Worm (Caenorhabditis elegans): ENCODE results near the gene aqp-2.

Gene aqp-2

DNA sequence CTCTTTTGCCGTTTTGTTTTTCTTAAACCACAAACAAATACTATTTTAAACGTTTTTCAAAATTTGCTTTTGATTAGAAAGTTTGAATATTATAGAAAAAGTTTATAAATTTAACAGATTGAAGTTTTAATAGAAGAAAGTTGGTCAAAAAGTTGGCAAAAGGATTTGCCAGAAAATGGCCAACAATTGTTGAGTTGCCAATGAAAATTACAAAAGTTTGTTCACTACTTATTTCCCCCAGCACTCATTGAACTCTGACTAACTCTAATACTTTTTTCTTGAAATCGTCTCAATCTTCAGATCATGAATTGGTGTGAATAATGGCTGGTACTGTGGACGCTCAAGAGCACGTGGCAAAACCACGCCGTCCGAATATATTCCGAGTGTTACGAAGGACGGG lies 51.7 kb downstream of the aqp-2 start, which contains the start of gene ZK1067.4:
ZK1067.4 (plus strand) TSS at position 301 of the 400 bp plus-strand sequence.
- TF ChIP-seq ceh-36 (tag; optimal IDR thresholded peaks at IDR 0.05): no peak
- TF ChIP-seq F13C5.2 (tag; optimal IDR thresholded peaks at IDR 0.05): no peak
- TF ChIP-seq ets-7 (tag; optimal IDR thresholded peaks at IDR 0.05): no peak
- no peak for TF ChIP-seq tbx-37 (GFP tag; conservative IDR thresholded peaks at IDR 0.05)
- no peak for TF ChIP-seq scrt-1 (GFP tag; IDR thresholded peaks at IDR 0.05)
- TF ChIP-seq ceh-13 (GFP tag; optimal IDR thresholded peaks at IDR 0.05): no peak
- no peak for TF ChIP-seq sea-1 (GFP tag; conservative IDR thresholded peaks at IDR 0.05)
- no peak for TF ChIP-seq tra-4 (tag; optimal IDR thresholded peaks at IDR 0.05)
- TF ChIP-seq ama-1 (optimal IDR thresholded peaks at IDR 0.05): no peak
- TF ChIP-seq hmg-4 (GFP tag; optimal IDR thresholded peaks at IDR 0.05): no peak
- no peak for TF ChIP-seq pes-1 (GFP tag; IDR thresholded peaks at IDR 0.05)
- TF ChIP-seq B0310.2 (tag; optimal IDR thresholded peaks at IDR 0.05): no peak
- TF ChIP-seq hnd-1 (tag; optimal IDR thresholded peaks at IDR 0.05): no peak
- TF ChIP-seq tbx-11 (GFP tag; IDR thresholded peaks at IDR 0.05): no peak
- TF ChIP-seq flt-1 (GFP tag; IDR thresholded peaks at IDR 0.05): no peak
- no peak for TF ChIP-seq hmbx-1 (tag; optimal IDR thresholded peaks at IDR 0.05)
- no peak for TF ChIP-seq aly-1 (tag; optimal IDR thresholded peaks at IDR 0.05)

Data from whole organism, early embryonic.